Worm (Caenorhabditis elegans) whole organism, L4 larva: Measurements from ENCODE around the gene gcy-11.

ENCODE experiments used
- R02D3.7 ChIP-seq: fragments of 150-350 bp; sonication (generic microtip); optimal IDR thresholded peaks from 3 replicates; lab custom pipeline; 2014; ENCODE audit warnings: missing biosample characterization, missing genetic modification characterization
- T26A8.4 ChIP-seq: fragments of 200-800 bp; sonication (Bioruptor generic); IDR thresholded peaks from 2 replicates; pipeline ENCODE4 v1.3.6; 2022; ENCODE audit warnings: missing genetic modification characterization, missing compliant biosample characterization
- Y105C5A.15 ChIP-seq: fragments of 200-800 bp; sonication (Bioruptor generic); IDR thresholded peaks from 2 replicates; pipeline ENCODE4 v1.3.6; 2022; ENCODE audit warnings: missing genetic modification characterization, missing compliant biosample characterization
- ama-1 ChIP-seq: fragments of 150-350 bp; optimal IDR thresholded peaks from 2 replicates; lab custom pipeline; 2014; ENCODE audit warnings: inconsistent platforms, mixed read lengths
- arid-1 ChIP-seq: fragments of 200-800 bp; sonication (Bioruptor generic); conservative IDR thresholded peaks from 2 replicates; pipeline ENCODE4 v1.3.6; 2022; ENCODE audit warnings: missing genetic modification reagents, missing genetic modification characterization, missing compliant biosample characterization
- attf-4 ChIP-seq: sonication (generic microtip); optimal IDR thresholded peaks from 3 replicates; lab custom pipeline; 2017; ENCODE audit warnings: missing biosample characterization, missing genetic modification characterization
- ceh-20 ChIP-seq: fragments of 200-800 bp; sonication (Bioruptor generic); IDR thresholded peaks from 2 replicates; pipeline ENCODE4 v1.3.6; 2022; ENCODE audit warnings: missing genetic modification reagents, missing genetic modification characterization, missing compliant biosample characterization
- ceh-44 ChIP-seq: fragments of 200-800 bp; sonication (Bioruptor generic); IDR thresholded peaks from 2 replicates; pipeline ENCODE4 v1.3.6; 2022; ENCODE audit warnings: missing genetic modification reagents, missing genetic modification characterization, missing compliant biosample characterization
- ces-1 ChIP-seq: fragments of 150-350 bp; sonication (generic microtip); optimal IDR thresholded peaks from 4 replicates; lab custom pipeline; 2014; ENCODE audit warnings: missing biosample characterization, missing genetic modification reagents, missing genetic modification characterization
- daf-12 ChIP-seq: fragments of 150-350 bp; optimal IDR thresholded peaks from 2 replicates; lab custom pipeline; 2014; ENCODE audit warnings: missing biosample characterization, missing genetic modification reagents, missing genetic modification characterization
- daf-8 ChIP-seq: fragments of 200-800 bp; sonication (Bioruptor generic); IDR thresholded peaks from 2 replicates; pipeline ENCODE4 v1.3.6; 2022; ENCODE audit warnings: missing genetic modification characterization, missing compliant biosample characterization
- dmd-6 ChIP-seq: fragments of 200-800 bp; sonication (Bioruptor generic); IDR thresholded peaks from 2 replicates; pipeline ENCODE4 v1.3.6; 2022; ENCODE audit warnings: missing genetic modification reagents, missing genetic modification characterization, missing compliant biosample characterization
- dmd-8 ChIP-seq: fragments of 200-800 bp; sonication (Bioruptor generic); IDR thresholded peaks from 2 replicates; pipeline ENCODE4 v1.3.6; 2022; ENCODE audit warnings: missing genetic modification characterization, missing compliant biosample characterization
- dmd-9 ChIP-seq: fragments of 200-800 bp; sonication (Bioruptor generic); IDR thresholded peaks from 2 replicates; pipeline ENCODE4 v1.3.6; 2022; ENCODE audit warnings: missing genetic modification reagents, missing genetic modification characterization, missing compliant biosample characterization
- duxl-1 ChIP-seq: sonication (generic microtip); optimal IDR thresholded peaks from 2 replicates; lab custom pipeline; 2016; ENCODE audit warnings: mild to moderate bottlenecking, missing genetic modification characterization, moderate library complexity, missing compliant biosample characterization; ENCODE audit not compliant: poor library complexity
- dve-1 ChIP-seq: sonication (generic microtip); optimal IDR thresholded peaks from 2 replicates; lab custom pipeline; 2017; ENCODE audit warnings: antibody characterized with exemption, mild to moderate bottlenecking, missing genetic modification characterization, missing compliant biosample characterization; ENCODE audit not compliant: insufficient read depth
- fos-1 ChIP-seq: fragments of 150-350 bp; optimal IDR thresholded peaks from 2 replicates; lab custom pipeline; 2014; ENCODE audit warnings: missing biosample characterization, missing genetic modification characterization
- hif-1 ChIP-seq, 2 experiments: sonication (generic microtip); optimal IDR thresholded peaks; 2 replicates each; lab custom pipeline; 2016 to 2017; ENCODE audit warnings: missing compliant biosample characterization in 2 of 2, missing genetic modification characterization in 2 of 2, missing genetic modification reagents in 2 of 2, missing genotype in 2 of 2, mild to moderate bottlenecking in 1 of 2
- hlh-11 ChIP-seq: fragments of 200-800 bp; sonication (Bioruptor generic); optimal IDR thresholded peaks from 2 replicates; lab custom pipeline; 2018; ENCODE audit warnings: mild to moderate bottlenecking, missing genetic modification characterization, missing compliant biosample characterization
- hmg-1.1 ChIP-seq: fragments of 200-800 bp; sonication (Bioruptor generic); IDR thresholded peaks from 2 replicates; pipeline ENCODE4 v1.3.6; 2022; ENCODE audit warnings: missing genetic modification reagents, missing genetic modification characterization, missing compliant biosample characterization
- jun-1 ChIP-seq: fragments of 150-350 bp; optimal IDR thresholded peaks from 2 replicates; lab custom pipeline; 2014; ENCODE audit warnings: missing biosample characterization, missing genetic modification reagents, missing genetic modification characterization
- lim-7 ChIP-seq: fragments of 200-800 bp; sonication (Bioruptor generic); IDR thresholded peaks from 2 replicates; pipeline ENCODE4 v1.3.6; 2022; ENCODE audit warnings: missing genetic modification characterization, missing compliant biosample characterization
- lin-13 ChIP-seq: fragments of 150-350 bp; optimal IDR thresholded peaks from 2 replicates; lab custom pipeline; 2014; ENCODE audit warnings: missing biosample characterization, missing genetic modification reagents, missing genetic modification characterization
- lin-38 ChIP-seq: fragments of 200-800 bp; sonication (Bioruptor generic); IDR thresholded peaks from 2 replicates; pipeline ENCODE4 v1.3.6; 2022; ENCODE audit warnings: missing genetic modification reagents, missing genetic modification characterization, missing compliant biosample characterization
- lin-39 ChIP-seq: fragments of 150-350 bp; optimal IDR thresholded peaks from 2 replicates; lab custom pipeline; 2014; ENCODE audit warnings: missing biosample characterization, missing genetic modification reagents, missing genetic modification characterization
- lir-3 ChIP-seq: sonication (generic microtip); optimal IDR thresholded peaks from 2 replicates; lab custom pipeline; 2016; ENCODE audit warnings: mild to moderate bottlenecking, missing genetic modification characterization, missing compliant biosample characterization
- lsy-2 ChIP-seq, 2 experiments: fragments of 150-350 bp in 1 of 2; sonication (generic microtip) in 1 of 2; optimal IDR thresholded peaks; 2 replicates each; lab custom pipeline; 2014 to 2017; ENCODE audit warnings: missing biosample characterization in 2 of 2, missing genetic modification characterization in 2 of 2
- mdl-1 ChIP-seq, 2 experiments: fragments of 150-350 bp in 1 of 2; sonication (generic microtip) in 1 of 2; optimal IDR thresholded peaks; 2 replicates each; lab custom pipeline; 2014 to 2017; ENCODE audit warnings: missing biosample characterization in 2 of 2, missing genetic modification characterization in 2 of 2
- mxl-2 ChIP-seq: fragments of 200-800 bp; sonication (Bioruptor generic); conservative IDR thresholded peaks from 2 replicates; pipeline ENCODE4 v1.3.6; 2022; ENCODE audit warnings: missing genetic modification reagents, missing genetic modification characterization, missing compliant biosample characterization
- nhr-10 ChIP-seq: fragments of 150-350 bp; optimal IDR thresholded peaks from 2 replicates; lab custom pipeline; 2014; ENCODE audit warnings: missing biosample characterization, missing genetic modification characterization
- nhr-102 ChIP-seq: sonication (generic microtip); optimal IDR thresholded peaks from 2 replicates; lab custom pipeline; 2016; ENCODE audit warnings: mild to moderate bottlenecking, missing genetic modification characterization, moderate library complexity, missing compliant biosample characterization
- nhr-11 ChIP-seq: fragments of 150-350 bp; optimal IDR thresholded peaks from 2 replicates; lab custom pipeline; 2014; ENCODE audit warnings: missing biosample characterization, missing genetic modification characterization
- nhr-42 ChIP-seq: fragments of 200-800 bp; sonication (Bioruptor generic); IDR thresholded peaks from 2 replicates; pipeline ENCODE4 v1.3.6; 2022; ENCODE audit warnings: missing genetic modification characterization, missing compliant biosample characterization
- pha-4 ChIP-seq, 2 experiments: fragments of 150-350 bp in 1 of 2; fragments of 200-800 bp in 1 of 2; sonication (Bioruptor generic) in 1 of 2; IDR thresholded peaks in 1 of 2; optimal IDR thresholded peaks in 1 of 2; 2 replicates each; pipeline versions ENCODE4 v1.3.6 to Lab custom; 2014 to 2022; ENCODE audit warnings: missing genetic modification characterization in 2 of 2, missing genetic modification reagents in 2 of 2, missing biosample characterization in 1 of 2, missing compliant biosample characterization in 1 of 2
- php-3 ChIP-seq: fragments of 200-800 bp; sonication (Bioruptor generic); IDR thresholded peaks from 2 replicates; pipeline ENCODE4 v1.3.6; 2022; ENCODE audit warnings: missing genetic modification reagents, missing genetic modification characterization, missing compliant biosample characterization
- pqm-1 ChIP-seq: sonication (generic microtip); optimal IDR thresholded peaks from 2 replicates; lab custom pipeline; 2017; ENCODE audit warnings: missing biosample characterization, missing genetic modification characterization
- rbr-2 ChIP-seq: sonication (generic microtip); optimal IDR thresholded peaks from 2 replicates; lab custom pipeline; 2016; ENCODE audit warnings: missing genotype, missing genetic modification characterization, missing compliant biosample characterization
- saeg-2 ChIP-seq: fragments of 200-800 bp; sonication (Bioruptor generic); IDR thresholded peaks from 2 replicates; pipeline ENCODE4 v1.3.6; 2022; ENCODE audit warnings: missing genetic modification reagents, missing genetic modification characterization, missing compliant biosample characterization
- set-16 ChIP-seq: fragments of 200-800 bp; sonication (Bioruptor generic); IDR thresholded peaks from 2 replicates; pipeline ENCODE4 v1.3.6; 2022; ENCODE audit warnings: missing genetic modification reagents, missing genetic modification characterization, missing compliant biosample characterization
- skn-1 ChIP-seq: fragments of 150-350 bp; optimal IDR thresholded peaks from 2 replicates; lab custom pipeline; 2014; ENCODE audit warnings: missing biosample characterization, missing genetic modification characterization
- snpc-1.2 ChIP-seq: fragments of 200-800 bp; sonication (Bioruptor generic); IDR thresholded peaks from 2 replicates; pipeline ENCODE4 v1.3.6; 2022; ENCODE audit warnings: missing genetic modification reagents, missing genetic modification characterization, missing compliant biosample characterization
- snpc-4 ChIP-seq: fragments of 150-350 bp; optimal IDR thresholded peaks from 2 replicates; lab custom pipeline; 2014; ENCODE audit warnings: missing biosample characterization, missing genetic modification characterization
- tag-97 ChIP-seq: fragments of 200-800 bp; sonication (Bioruptor generic); IDR thresholded peaks from 2 replicates; pipeline ENCODE4 v1.3.6; 2022; ENCODE audit warnings: missing genetic modification characterization, missing compliant biosample characterization
- unc-39 ChIP-seq: sonication (generic microtip); optimal IDR thresholded peaks from 2 replicates; lab custom pipeline; 2017; ENCODE audit warnings: missing biosample characterization, missing genetic modification characterization
- zfp-2 ChIP-seq: sonication (generic microtip); optimal IDR thresholded peaks from 2 replicates; lab custom pipeline; 2016; ENCODE audit warnings: mild to moderate bottlenecking, missing genetic modification characterization, missing compliant biosample characterization
- zfp-3 ChIP-seq: fragments of 200-800 bp; sonication (Bioruptor generic); conservative IDR thresholded peaks from 2 replicates; pipeline ENCODE4 v1.3.6; 2022; ENCODE audit warnings: missing genetic modification reagents, missing genetic modification characterization, missing compliant biosample characterization
- zip-11 ChIP-seq: fragments of 200-800 bp; sonication (Bioruptor generic); IDR thresholded peaks from 2 replicates; pipeline ENCODE4 v1.3.6; 2022; ENCODE audit warnings: missing genetic modification characterization, missing compliant biosample characterization
- zip-2 ChIP-seq: fragments of 150-350 bp; optimal IDR thresholded peaks from 2 replicates; lab custom pipeline; 2014; ENCODE audit warnings: missing biosample characterization, missing genetic modification characterization
- ztf-11 ChIP-seq: fragments of 150-350 bp; optimal IDR thresholded peaks from 2 replicates; lab custom pipeline; 2014; ENCODE audit warnings: missing biosample characterization, missing genetic modification characterization
- ztf-7 ChIP-seq: fragments of 150-350 bp; optimal IDR thresholded peaks from 2 replicates; lab custom pipeline; 2014; ENCODE audit warnings: missing biosample characterization, missing genetic modification characterization

gcy-11 gene

DNA sequence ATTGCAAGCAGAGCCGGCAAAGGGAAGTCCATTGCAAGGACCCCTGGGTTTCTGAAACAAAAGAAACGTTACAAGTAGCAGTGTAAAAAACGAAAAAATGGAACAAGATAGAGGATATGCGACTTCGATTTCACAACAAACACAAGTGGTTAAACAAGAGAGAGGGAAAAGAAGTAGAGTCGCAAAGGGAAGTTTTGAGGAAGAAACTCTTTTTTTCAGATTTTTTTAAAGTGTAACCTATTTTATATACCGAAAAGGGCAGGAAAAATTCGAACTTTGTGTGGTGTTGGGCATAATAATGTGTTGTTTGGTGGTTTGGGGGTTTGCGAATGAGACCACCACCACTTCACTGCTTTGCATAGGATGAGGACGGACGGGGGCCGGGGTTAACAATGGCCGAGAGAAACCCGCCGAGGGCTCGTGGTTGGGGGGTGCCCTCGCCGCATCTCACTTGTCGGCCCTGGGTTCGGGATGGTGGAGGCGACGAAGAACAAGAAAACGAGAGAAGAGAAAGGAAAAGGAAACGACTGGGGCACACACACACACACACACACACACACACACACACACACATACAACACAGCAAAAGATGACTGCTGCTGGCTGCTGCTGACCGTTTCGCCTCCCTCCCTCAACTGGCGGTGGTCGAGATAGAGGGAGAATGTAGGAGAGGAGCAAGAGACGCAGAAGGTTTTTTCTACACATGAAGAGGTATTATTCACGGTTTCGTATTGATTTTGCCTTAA lies 25.0 kb downstream of the gcy-11 start, which contains the start of gene ptrn-1 (continued):
- TF ChIP-seq daf-8 (GFP tag; lab: Robert Waterston, UW) (no peak), pha-4 (GFP tag; IDR thresholded peaks at IDR 0.05; lab: Robert Waterston, UW) (0 out of 2 replicates have a peak, but pooled peaks have one; percentile 29), pha-4 (tag; optimal IDR thresholded peaks at IDR 0.05; lab: Kevin White, UChicago) (peak; percentile 2), lin-38 (GFP tag; lab: Robert Waterston, UW) (no peak), attf-4 (tag; lab: Kevin White, UChicago) (no peak), hmg-1.1 (GFP tag; lab: Robert Waterston, UW) (peak; percentile 82), mxl-2 (no peak), unc-39 (tag; lab: Kevin White, UChicago) (no peak), ztf-7 (tag; lab: Kevin White, UChicago) (peak; percentile 5), R02D3.7 (tag; lab: Kevin White, UChicago) (no peak), dmd-8 (GFP tag; lab: Robert Waterston, UW) (no peak), pqm-1 (tag; lab: Kevin White, UChicago) (peak; percentile 22), nhr-102 (tag; lab: Kevin White, UChicago) (no peak), Y105C5A.15 (GFP tag; lab: Robert Waterston, UW) (no peak), fos-1 (tag; lab: Kevin White, UChicago) (no peak), nhr-42 (no peak), lin-13 (GFP tag; lab: Kevin White, UChicago) (peak; percentile 56), lin-39 (tag; lab: Kevin White, UChicago) (no peak), dve-1 (tag; lab: Kevin White, UChicago) (peak; percentile 74), ztf-11 (tag; lab: Kevin White, UChicago) (no peak), nhr-11 (tag; lab: Kevin White, UChicago) (peak; percentile 59), zip-2 (no peak), php-3 (GFP tag; lab: Robert Waterston, UW) (no peak), set-16 (GFP tag; lab: Robert Waterston, UW) (peak; percentile 94), arid-1 (GFP tag; lab: Robert Waterston, UW) (no peak), ces-1 (GFP tag; lab: Kevin White, UChicago) (no peak), zfp-2 (tag; lab: Kevin White, UChicago) (no peak), saeg-2 (GFP tag; lab: Robert Waterston, UW) (no peak), lsy-2 (tag; optimal IDR thresholded peaks at IDR 0.05; lab: Kevin White, UChicago) (peak; percentile 30 to 67), snpc-1.2 (no peak), ama-1 (lab: Kevin White, UChicago) (no peak), dmd-6 (GFP tag; lab: Robert Waterston, UW) (no peak; the same call in 1 of the 2 replicates), nhr-10 (tag; lab: Kevin White, UChicago) (no peak), hif-1 (tag; optimal IDR thresholded peaks at IDR 0.05; lab: Kevin White, UChicago) (peak in 1 of 2 experiments; percentile 33), ceh-44 (GFP tag; lab: Robert Waterston, UW) (no peak), lir-3 (no peak), duxl-1 (tag; lab: Kevin White, UChicago) (no peak), T26A8.4 (GFP tag; lab: Robert Waterston, UW) (0 out of 2 replicates have a peak, but pooled peaks have one; percentile 31), rbr-2 (tag; lab: Kevin White, UChicago) (peak; percentile 75), hlh-11 (peak; percentile 93), zip-11 (GFP tag; lab: Robert Waterston, UW) (no peak), snpc-4 (tag; lab: Kevin White, UChicago) (no peak), jun-1 (tag; lab: Kevin White, UChicago) (no peak), dmd-9 (0 out of 2 replicates have a peak, but pooled peaks have one; percentile 31), skn-1 (tag; lab: Kevin White, UChicago) (no peak), daf-12 (tag; lab: Kevin White, UChicago) (no peak), lim-7 (GFP tag; lab: Robert Waterston, UW) (no peak), zfp-3 (GFP tag; lab: Robert Waterston, UW) (no peak), mdl-1 (tag; optimal IDR thresholded peaks at IDR 0.05; lab: Kevin White, UChicago) (peak; percentile 58 to 76), tag-97 (no peak), ceh-20 (GFP tag; lab: Robert Waterston, UW) (no peak)
